Fruit fly (Drosophila melanogaster) whole organism, embryonic: Measurements from ENCODE around the gene CG34180.

Source experiments
- Asciz ChIP-seq: fragments of 200-800 bp; sonication (Bioruptor generic); optimal IDR thresholded peaks from 2 replicates; lab custom pipeline; 2017; ENCODE audit warnings: missing biosample characterization, mild to moderate bottlenecking, missing genetic modification characterization, missing genetic modification reagents
- CG10462 ChIP-seq: fragments of 200-800 bp; sonication (Bioruptor generic); optimal IDR thresholded peaks from 2 replicates; lab custom pipeline; 2016; ENCODE audit warnings: missing biosample characterization, missing genetic modification characterization
- CG11504 ChIP-seq: fragments of 200-800 bp; sonication (Bioruptor generic); optimal IDR thresholded peaks from 3 replicates; lab custom pipeline; 2019; ENCODE audit warnings: missing biosample characterization, mild to moderate bottlenecking, missing genetic modification characterization, moderate library complexity
- CG12299 ChIP-seq: fragments of 200-800 bp; sonication (Bioruptor generic); optimal IDR thresholded peaks from 2 replicates; lab custom pipeline; 2018; ENCODE audit warnings: missing biosample characterization, mild to moderate bottlenecking, missing genetic modification characterization
- CG13775 ChIP-seq: fragments of 200-800 bp; sonication (Bioruptor generic); optimal IDR thresholded peaks from 3 replicates; lab custom pipeline; 2017; ENCODE audit warnings: missing biosample characterization, mild to moderate bottlenecking, missing genetic modification characterization
- CG15011 ChIP-seq: fragments of 200-800 bp; sonication (Bioruptor generic); optimal IDR thresholded peaks from 3 replicates; lab custom pipeline; 2018; ENCODE audit warnings: missing biosample characterization, mild to moderate bottlenecking, missing genetic modification characterization
- CG15514 ChIP-seq: fragments of 200-800 bp; sonication (Bioruptor generic); optimal IDR thresholded peaks from 3 replicates; lab custom pipeline; 2017; ENCODE audit warnings: missing biosample characterization, missing genetic modification characterization, mild to moderate bottlenecking, moderate library complexity, missing genetic modification reagents
- CG15601 ChIP-seq: fragments of 200-800 bp; sonication (Bioruptor generic); optimal IDR thresholded peaks from 3 replicates; lab custom pipeline; 2019; ENCODE audit warnings: missing biosample characterization, mild to moderate bottlenecking, missing genetic modification characterization, moderate library complexity
- CG2120 ChIP-seq: fragments of 200-800 bp; sonication (Bioruptor generic); optimal IDR thresholded peaks from 3 replicates; lab custom pipeline; 2016; ENCODE audit warnings: missing biosample characterization, missing genetic modification characterization
- CG30020 ChIP-seq: fragments of 200-800 bp; optimal IDR thresholded peaks from 2 replicates; lab custom pipeline; 2019; ENCODE audit warnings: missing biosample characterization, mild to moderate bottlenecking, missing genetic modification characterization, moderate library complexity
- CG31388 ChIP-seq: fragments of 200-800 bp; sonication (Bioruptor generic); optimal IDR thresholded peaks from 2 replicates; lab custom pipeline; 2016; ENCODE audit warnings: missing biosample characterization, missing genetic modification characterization
- CG4404 ChIP-seq: fragments of 200-800 bp; sonication (Bioruptor generic); IDR thresholded peaks from 2 replicates; pipeline ENCODE4 v1.3.6; 2022; ENCODE audit warnings: missing biosample characterization, missing genetic modification characterization
- CG4854 ChIP-seq: fragments of 200-800 bp; sonication (Bioruptor generic); optimal IDR thresholded peaks from 2 replicates; lab custom pipeline; 2016; ENCODE audit warnings: missing biosample characterization, missing genetic modification characterization, inconsistent platforms
- CG6683 ChIP-seq: fragments of 200-800 bp; sonication (Bioruptor generic); optimal IDR thresholded peaks from 2 replicates; lab custom pipeline; 2017; ENCODE audit warnings: missing biosample characterization, mild to moderate bottlenecking, missing genetic modification characterization, missing genetic modification reagents
- CG7745 ChIP-seq: fragments of 200-800 bp; sonication (Bioruptor generic); optimal IDR thresholded peaks from 2 replicates; lab custom pipeline; 2018; ENCODE audit warnings: missing biosample characterization, mild to moderate bottlenecking, missing genetic modification characterization, moderate library complexity
- CG7786 ChIP-seq: fragments of 200-800 bp; sonication (Bioruptor generic); optimal IDR thresholded peaks from 2 replicates; lab custom pipeline; 2016; ENCODE audit warnings: missing biosample characterization, missing genetic modification characterization
- CG7963 ChIP-seq: fragments of 200-800 bp; sonication (Bioruptor generic); IDR thresholded peaks from 3 replicates; pipeline ENCODE4 v1.3.6; 2022; ENCODE audit warnings: missing biosample characterization, missing genetic modification characterization; ENCODE audit not compliant: partially characterized antibody
- CG8388 ChIP-seq: fragments of 200-800 bp; sonication (Bioruptor generic); optimal IDR thresholded peaks from 2 replicates; lab custom pipeline; 2019; ENCODE audit warnings: missing biosample characterization, mild to moderate bottlenecking, missing genetic modification characterization, moderate library complexity
- CG8765 ChIP-seq: fragments of 200-800 bp; sonication (Bioruptor generic); IDR thresholded peaks from 2 replicates; pipeline ENCODE4 v1.3.6; 2022; ENCODE audit warnings: missing biosample characterization, missing genetic modification characterization
- CkIIα-i1 ChIP-seq: fragments of 200-800 bp; sonication (Bioruptor generic); IDR thresholded peaks from 2 replicates; pipeline ENCODE4 v1.3.6; 2022; ENCODE audit warnings: missing biosample characterization, missing genetic modification characterization
- D19A ChIP-seq: fragments of 200-800 bp; optimal IDR thresholded peaks from 3 replicates; lab custom pipeline; 2019; ENCODE audit warnings: missing biosample characterization, mild to moderate bottlenecking, missing genetic modification characterization, moderate library complexity
- Deaf1 ChIP-seq: fragments of 200-800 bp; optimal IDR thresholded peaks from 3 replicates; lab custom pipeline; 2019; ENCODE audit warnings: missing biosample characterization, mild to moderate bottlenecking, missing genetic modification characterization, moderate library complexity
- Dip2 ChIP-seq: fragments of 200-800 bp; sonication (Bioruptor generic); IDR thresholded peaks from 2 replicates; pipeline ENCODE4 v1.3.6; 2022; ENCODE audit warnings: missing biosample characterization, missing genetic modification characterization
- HLH54F ChIP-seq: fragments of 200-800 bp; sonication (Bioruptor generic); optimal IDR thresholded peaks from 3 replicates; lab custom pipeline; 2016; ENCODE audit warnings: missing biosample characterization, missing genetic modification characterization
- HmgZ ChIP-seq: fragments of 200-800 bp; sonication (Bioruptor generic); optimal IDR thresholded peaks from 2 replicates; lab custom pipeline; 2018; ENCODE audit warnings: missing biosample characterization, mild to moderate bottlenecking, missing genetic modification characterization
- Jarid2 ChIP-seq: fragments of 200-800 bp; sonication (Bioruptor generic); optimal IDR thresholded peaks from 3 replicates; lab custom pipeline; 2017; ENCODE audit warnings: mild to moderate bottlenecking, missing biosample characterization, missing genetic modification reagents, missing genetic modification characterization
- PHDP ChIP-seq: fragments of 200-800 bp; sonication (Bioruptor generic); optimal IDR thresholded peaks from 3 replicates; lab custom pipeline; 2018; ENCODE audit warnings: missing biosample characterization, mild to moderate bottlenecking, missing genetic modification characterization, moderate library complexity
- Ravus ChIP-seq: fragments of 200-800 bp; sonication (Bioruptor generic); IDR thresholded peaks from 2 replicates; pipeline ENCODE4 v1.3.6; 2022; ENCODE audit warnings: missing biosample characterization, missing genetic modification characterization
- al ChIP-seq: fragments of 200-800 bp; sonication (Bioruptor generic); IDR thresholded peaks from 2 replicates; pipeline ENCODE4 v1.3.6; 2022; ENCODE audit warnings: missing biosample characterization, missing genetic modification characterization
- bab2 ChIP-seq: fragments of 200-800 bp; sonication (Bioruptor generic); optimal IDR thresholded peaks from 2 replicates; lab custom pipeline; 2016; ENCODE audit warnings: missing biosample characterization, missing genetic modification characterization
- bigmax ChIP-seq: fragments of 200-800 bp; sonication (Bioruptor generic); optimal IDR thresholded peaks from 2 replicates; lab custom pipeline; 2018; ENCODE audit warnings: missing biosample characterization, mild to moderate bottlenecking, missing genetic modification characterization
- bsh ChIP-seq, 2 experiments: fragments of 200-800 bp; sonication (Bioruptor generic); optimal IDR thresholded peaks; 2 replicates each; lab custom pipeline; 2017 to 2018; ENCODE audit warnings: mild to moderate bottlenecking in 2 of 2, missing biosample characterization in 2 of 2, missing genetic modification characterization in 2 of 2, moderate library complexity in 1 of 2
- crol ChIP-seq: fragments of 200-800 bp; sonication (Bioruptor generic); IDR thresholded peaks from 2 replicates; pipeline ENCODE4 v1.3.6; 2022; ENCODE audit warnings: missing biosample characterization, missing genetic modification characterization
- da ChIP-seq: fragments of 200-800 bp; sonication (Bioruptor generic); optimal IDR thresholded peaks from 2 replicates; lab custom pipeline; 2016; ENCODE audit warnings: missing biosample characterization, missing genetic modification characterization
- eve ChIP-seq, 2 experiments: fragments of >200 bp; optimal IDR thresholded peaks; 2 replicates each; lab custom pipeline; 2017; ENCODE audit warnings: missing biosample characterization in 2 of 2, missing genetic modification characterization in 2 of 2
- gem ChIP-seq: fragments of 200-800 bp; sonication (Bioruptor generic); optimal IDR thresholded peaks from 2 replicates; lab custom pipeline; 2019; ENCODE audit warnings: missing biosample characterization, mild to moderate bottlenecking, missing genetic modification characterization, moderate library complexity
- hbn ChIP-seq: fragments of 200-800 bp; sonication (Bioruptor generic); IDR thresholded peaks from 2 replicates; pipeline ENCODE4 v1.3.6; 2022; ENCODE audit warnings: missing biosample characterization, missing genetic modification characterization; ENCODE audit not compliant: partially characterized antibody
- insv ChIP-seq, 2 experiments: fragments of 200-800 bp; sonication (Bioruptor generic); optimal IDR thresholded peaks; 3 replicates each; lab custom pipeline; 2016 to 2018; ENCODE audit warnings: missing biosample characterization in 2 of 2, missing genetic modification characterization in 2 of 2
- inv ChIP-seq: fragments of 200-800 bp; sonication (Bioruptor generic); IDR thresholded peaks from 2 replicates; pipeline ENCODE4 v1.3.6; 2022; ENCODE audit warnings: missing biosample characterization, missing genetic modification characterization; ENCODE audit not compliant: partially characterized antibody
- lab ChIP-seq: fragments of 200-800 bp; sonication (Bioruptor generic); optimal IDR thresholded peaks from 3 replicates; lab custom pipeline; 2017; ENCODE audit warnings: missing biosample characterization, missing genetic modification characterization, mild to moderate bottlenecking, moderate library complexity, missing genetic modification reagents
- maf-S ChIP-seq: fragments of 200-800 bp; sonication (Bioruptor generic); optimal IDR thresholded peaks from 2 replicates; lab custom pipeline; 2016; ENCODE audit warnings: missing biosample characterization, missing genetic modification characterization
- mld ChIP-seq: fragments of 200-800 bp; sonication (Bioruptor generic); IDR thresholded peaks from 3 replicates; pipeline ENCODE4 v1.3.6; 2022; ENCODE audit warnings: missing biosample characterization, missing genetic modification characterization; ENCODE audit not compliant: partially characterized antibody
- nau ChIP-seq: fragments of 200-800 bp; sonication (Bioruptor generic); optimal IDR thresholded peaks from 3 replicates; lab custom pipeline; 2017; ENCODE audit warnings: missing biosample characterization, mild to moderate bottlenecking, missing genetic modification characterization, missing genetic modification reagents
- repo ChIP-seq: fragments of 200-800 bp; sonication (Bioruptor generic); optimal IDR thresholded peaks from 2 replicates; lab custom pipeline; 2016; ENCODE audit warnings: missing biosample characterization, missing genetic modification characterization
- tap ChIP-seq: fragments of 200-800 bp; optimal IDR thresholded peaks from 3 replicates; lab custom pipeline; 2019; ENCODE audit warnings: missing biosample characterization, mild to moderate bottlenecking, missing genetic modification characterization, moderate library complexity
- ttk ChIP-seq: fragments of 200-800 bp; sonication (Bioruptor generic); IDR thresholded peaks from 2 replicates; pipeline ENCODE4 v2.1.2; 2022; ENCODE audit warnings: missing biosample characterization, missing genetic modification characterization
- tup ChIP-seq: fragments of 200-800 bp; sonication (Bioruptor generic); optimal IDR thresholded peaks from 2 replicates; lab custom pipeline; 2016; ENCODE audit warnings: missing biosample characterization, mild to moderate bottlenecking, missing genetic modification characterization, moderate library complexity
- usp ChIP-seq: fragments of >200 bp; optimal IDR thresholded peaks from 2 replicates; lab custom pipeline; 2017; ENCODE audit warnings: missing biosample characterization, missing genetic modification characterization
- zen2 ChIP-seq: fragments of 200-800 bp; sonication (Bioruptor generic); IDR thresholded peaks from 3 replicates; pipeline ENCODE4 v1.3.6; 2022; ENCODE audit warnings: missing biosample characterization, missing genetic modification characterization; ENCODE audit not compliant: partially characterized antibody

CG34180 gene

dm6 chr2L:6070656-6071231 lies 10.4 kb downstream of the CG34180 start, which contains the start of the genes CG9154 and Kr-h2 (continued):
- TF ChIP-seq mld (GFP tag; lab: Robert Waterston, UW) (peak; percentile 55; the same call in 1 of the 3 replicates), tap (no peak), Asciz (GFP tag; lab: Kevin White, UChicago) (no peak), CG31388 (no peak), CG2120 (peak; percentile 70), gem (tag; lab: Kevin White, UChicago) (peak; percentile 56), CG8765 (no peak; the same call in 1 of the 2 replicates), CG15011 (GFP tag; lab: Kevin White, UChicago) (no peak), da (GFP tag; lab: Kevin White, UChicago) (no peak), HmgZ (tag; lab: Kevin White, UChicago) (peak; percentile 12), CG7963 (GFP tag; lab: Robert Waterston, UW) (peak; percentile 77), bab2 (GFP tag; lab: Kevin White, UChicago) (no peak), al (GFP tag; lab: Robert Waterston, UW) (no peak), CG15514 (GFP tag; lab: Kevin White, UChicago) (peak; percentile 100), usp (GFP tag; lab: Kevin White, UChicago) (no peak), bsh (GFP tag; optimal IDR thresholded peaks at IDR 0.05; lab: Kevin White, UChicago) (peak in 1 of 2 experiments; percentile 17), bigmax (GFP tag; lab: Kevin White, UChicago) (no peak), inv (GFP tag; lab: Robert Waterston, UW) (peak; percentile 57; the same call in 1 of the 2 replicates), maf-S (GFP tag; lab: Kevin White, UChicago) (no peak), Ravus (no peak), HLH54F (GFP tag; lab: Kevin White, UChicago) (peak; percentile 15), hbn (GFP tag; lab: Robert Waterston, UW) (peak; percentile 33; the same call in 1 of the 2 replicates), crol (GFP tag; lab: Robert Waterston, UW) (no peak), Dip2 (no peak), tup (GFP tag; lab: Kevin White, UChicago) (no peak), CG8388 (GFP tag; lab: Kevin White, UChicago) (no peak), repo (no peak), Deaf1 (tag; lab: Kevin White, UChicago) (peak; percentile 33), CG13775 (GFP tag; lab: Kevin White, UChicago) (peak; percentile 51), zen2 (GFP tag; lab: Robert Waterston, UW) (peak; percentile 39; the same call in 1 of the 3 replicates), ttk (GFP tag; lab: Robert Waterston, UW) (no peak), CG15601 (tag; lab: Kevin White, UChicago) (peak; percentile 48), lab (GFP tag; lab: Kevin White, UChicago) (peak; percentile 69), D19A (tag; lab: Kevin White, UChicago) (no peak), CG7786 (GFP tag; lab: Kevin White, UChicago) (no peak), CG30020 (tag; lab: Kevin White, UChicago) (peak; percentile 34), CG4854 (no peak), insv (GFP tag; optimal IDR thresholded peaks at IDR 0.05; lab: Kevin White, UChicago) (peak in 1 of 2 experiments; percentile 9), CG6683 (no peak), CG10462 (no peak), CkIIα-i1 (GFP tag; lab: Robert Waterston, UW) (no peak), eve (GFP tag; optimal IDR thresholded peaks at IDR 0.05; lab: Kevin White, UChicago) (no peak), Jarid2 (GFP tag; lab: Kevin White, UChicago) (peak; percentile 14), PHDP (tag; lab: Kevin White, UChicago) (peak; percentile 29), CG12299 (tag; lab: Kevin White, UChicago) (peak; percentile 29), nau (no peak), CG11504 (peak; percentile 39), CG4404 (GFP tag; lab: Robert Waterston, UW) (no peak), CG7745 (tag; lab: Kevin White, UChicago) (no peak)
